Fruit fly (Drosophila melanogaster) S2 (cell line): ENCODE measurements around the gene Decay.

Experiments
- CG8478 ChIP-seq: fragments of >200 bp; optimal IDR thresholded peaks from 2 replicates; lab custom pipeline; 2018
- CTCF ChIP-seq, 2 experiments: fragments of >200 bp; optimal IDR thresholded peaks; 2 replicates each; lab custom pipeline; 2018

DNA sequence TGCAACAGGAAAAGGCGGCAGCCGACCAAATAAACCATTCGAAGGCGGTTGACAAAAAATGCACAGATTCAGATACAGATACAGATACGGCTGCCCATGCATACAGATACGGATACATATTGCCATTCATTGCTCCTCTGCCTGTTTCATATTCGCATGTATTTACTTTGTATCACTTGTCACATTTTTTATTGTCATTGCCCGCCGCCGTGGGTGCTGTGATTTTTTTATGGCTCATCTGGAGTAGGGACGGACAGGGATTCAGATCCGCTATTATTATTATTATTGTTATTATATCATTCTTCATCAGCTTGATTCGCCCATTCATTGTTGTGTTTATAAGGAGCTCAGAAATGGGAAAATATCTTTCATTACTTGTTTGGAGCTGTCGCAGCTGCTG is 41.7 kb upstream of the Decay start:
- TF ChIP-seq CG8478 (lab: Kevin White, UChicago): no peak
- TF ChIP-seq CTCF (optimal IDR thresholded peaks at IDR 0.05; lab: Kevin White, UChicago): no peak
